Worm (Caenorhabditis elegans) whole organism, mixed stage, embryonic: ENCODE data around the gene F22H10.2.

Experiments
- M03D4.4 ChIP-seq: sonication (generic microtip); optimal IDR thresholded peaks from 2 replicates; lab custom pipeline; 2017; ENCODE audit warnings: mild to moderate bottlenecking, missing genetic modification characterization, missing compliant biosample characterization
- bed-3 ChIP-seq: fragments of 200-800 bp; sonication (Bioruptor generic); optimal IDR thresholded peaks from 3 replicates; lab custom pipeline; 2018; ENCODE audit warnings: mild to moderate bottlenecking, missing genetic modification characterization, moderate library complexity, missing compliant biosample characterization
- blmp-1 ChIP-seq: fragments of 150-350 bp; optimal IDR thresholded peaks from 2 replicates; lab custom pipeline; 2014; ENCODE audit warnings: missing biosample characterization, missing genetic modification characterization
- ceh-43 ChIP-seq: fragments of 200-800 bp; sonication (Bioruptor generic); optimal IDR thresholded peaks from 2 replicates; lab custom pipeline; 2018; ENCODE audit warnings: mild to moderate bottlenecking, missing genetic modification characterization, moderate library complexity, missing compliant biosample characterization
- ceh-83 ChIP-seq: fragments of 200-800 bp; sonication (Bioruptor generic); optimal IDR thresholded peaks from 2 replicates; lab custom pipeline; 2018; ENCODE audit warnings: mild to moderate bottlenecking, missing genetic modification characterization, missing compliant biosample characterization
- ces-1 ChIP-seq: fragments of 150-350 bp; optimal IDR thresholded peaks from 2 replicates; lab custom pipeline; 2014; ENCODE audit warnings: missing biosample characterization, missing genetic modification reagents, missing genetic modification characterization
- cnd-1 ChIP-seq: fragments of 200-800 bp; sonication (Bioruptor generic); optimal IDR thresholded peaks from 2 replicates; lab custom pipeline; 2018; ENCODE audit warnings: mild to moderate bottlenecking, missing genetic modification characterization, missing compliant biosample characterization
- drap-1 ChIP-seq: fragments of 200-800 bp; sonication (Bioruptor generic); optimal IDR thresholded peaks from 3 replicates; lab custom pipeline; 2018; ENCODE audit warnings: mild to moderate bottlenecking, missing genetic modification characterization, missing compliant biosample characterization
- elt-1 ChIP-seq: sonication (generic microtip); optimal IDR thresholded peaks from 2 replicates; lab custom pipeline; 2017; ENCODE audit warnings: missing genetic modification characterization, mild to moderate bottlenecking, missing compliant biosample characterization, antibody characterized with exemption, moderate library complexity, borderline replicate concordance; ENCODE audit not compliant: insufficient read depth
- elt-3 ChIP-seq: fragments of 150-350 bp; optimal IDR thresholded peaks from 2 replicates; lab custom pipeline; 2014; ENCODE audit warnings: missing biosample characterization, missing genetic modification characterization
- flh-1 ChIP-seq: fragments of 200-800 bp; sonication (Bioruptor generic); optimal IDR thresholded peaks from 2 replicates; lab custom pipeline; 2018; ENCODE audit warnings: mild to moderate bottlenecking, missing genetic modification characterization, moderate library complexity, missing compliant biosample characterization
- ham-2 ChIP-seq: fragments of 200-800 bp; sonication (Bioruptor generic); optimal IDR thresholded peaks from 2 replicates; lab custom pipeline; 2018; ENCODE audit warnings: mild to moderate bottlenecking, missing genetic modification characterization, missing compliant biosample characterization
- lin-13 ChIP-seq: fragments of 150-350 bp; optimal IDR thresholded peaks from 2 replicates; lab custom pipeline; 2014; ENCODE audit warnings: missing biosample characterization, missing genetic modification characterization
- lin-32 ChIP-seq: fragments of 200-800 bp; sonication (Bioruptor generic); optimal IDR thresholded peaks from 2 replicates; lab custom pipeline; 2018; ENCODE audit warnings: mild to moderate bottlenecking, missing genetic modification characterization, missing compliant biosample characterization
- mab-5 ChIP-seq: fragments of 150-350 bp; optimal IDR thresholded peaks from 2 replicates; lab custom pipeline; 2014; ENCODE audit warnings: missing biosample characterization, missing genetic modification characterization
- mep-1 ChIP-seq: fragments of 150-350 bp; optimal IDR thresholded peaks from 2 replicates; lab custom pipeline; 2017; ENCODE audit warnings: missing biosample characterization, missing genetic modification reagents, missing genetic modification characterization, inconsistent platforms
- mls-2 ChIP-seq: sonication (generic microtip); optimal IDR thresholded peaks from 2 replicates; lab custom pipeline; 2016; ENCODE audit warnings: mild to moderate bottlenecking, missing genetic modification characterization, moderate library complexity, missing compliant biosample characterization
- nhr-12 ChIP-seq: fragments of 150-350 bp; optimal IDR thresholded peaks from 2 replicates; lab custom pipeline; 2014; ENCODE audit warnings: missing biosample characterization, missing genetic modification characterization
- nhr-2 ChIP-seq: fragments of 150-350 bp; optimal IDR thresholded peaks from 2 replicates; lab custom pipeline; 2014; ENCODE audit warnings: missing biosample characterization, missing genetic modification characterization
- nhr-237 ChIP-seq: fragments of 150-350 bp; optimal IDR thresholded peaks from 2 replicates; lab custom pipeline; 2014; ENCODE audit warnings: missing biosample characterization, missing genetic modification characterization
- nhr-28 ChIP-seq: fragments of 150-350 bp; optimal IDR thresholded peaks from 2 replicates; lab custom pipeline; 2014; ENCODE audit warnings: missing biosample characterization, missing genetic modification characterization
- nhr-76 ChIP-seq: sonication (generic microtip); optimal IDR thresholded peaks from 2 replicates; lab custom pipeline; 2017; ENCODE audit warnings: missing biosample characterization, missing genetic modification characterization
- pha-4 ChIP-seq: fragments of 150-350 bp; optimal IDR thresholded peaks from 2 replicates; lab custom pipeline; 2018; ENCODE audit warnings: missing biosample characterization, missing genetic modification reagents, missing genetic modification characterization
- sem-2 ChIP-seq: fragments of 200-800 bp; sonication (Bioruptor generic); optimal IDR thresholded peaks from 2 replicates; lab custom pipeline; 2018; ENCODE audit warnings: mild to moderate bottlenecking, missing genetic modification characterization, missing compliant biosample characterization
- snpc-4 ChIP-seq: fragments of 150-350 bp; optimal IDR thresholded peaks from 2 replicates; lab custom pipeline; 2014; ENCODE audit warnings: missing biosample characterization, missing genetic modification characterization
- tbx-8 ChIP-seq: fragments of 200-800 bp; sonication (Bioruptor generic); optimal IDR thresholded peaks from 2 replicates; lab custom pipeline; 2018; ENCODE audit warnings: mild to moderate bottlenecking, missing genetic modification characterization, moderate library complexity, missing compliant biosample characterization
- unc-120 ChIP-seq: sonication (generic microtip); optimal IDR thresholded peaks from 2 replicates; lab custom pipeline; 2017; ENCODE audit warnings: missing genetic modification characterization, missing compliant biosample characterization; ENCODE audit not compliant: poor library complexity, severe bottlenecking
- unc-62 ChIP-seq: fragments of 150-350 bp; optimal IDR thresholded peaks from 2 replicates; lab custom pipeline; 2014; ENCODE audit warnings: missing biosample characterization, missing genetic modification reagents, missing genetic modification characterization
- ztf-11 ChIP-seq: fragments of 150-350 bp; optimal IDR thresholded peaks from 2 replicates; lab custom pipeline; 2014; ENCODE audit warnings: missing biosample characterization, missing genetic modification characterization

The F22H10.2 gene

ce11 chrX:16691045-16691444 is 11.7 kb downstream of the F22H10.2 start, which contains the start of gene F22H10.6:
F22H10.6 (minus strand) TSS chrX:16691336.
- TF ChIP-seq lin-32 (no peak), elt-3 (tag; lab: Kevin White, UChicago) (no peak), drap-1 (GFP tag; lab: Kevin White, UChicago) (no peak), ceh-43 (GFP tag; lab: Kevin White, UChicago) (no peak), nhr-76 (tag; lab: Kevin White, UChicago) (no peak), unc-120 (no peak), nhr-237 (tag; lab: Kevin White, UChicago) (no peak), unc-62 (no peak)

- TF ChIP-seq ces-1 (GFP tag; lab: Kevin White, UChicago) (no peak), snpc-4 (tag; lab: Kevin White, UChicago) (no peak), cnd-1 (tag; lab: Kevin White, UChicago) (no peak), lin-13 (tag; lab: Kevin White, UChicago) (no peak), sem-2 (GFP tag; lab: Kevin White, UChicago) (no peak), unc-62 (no peak)
- TF ChIP-seq, all 35 proteins: peak for 0
Measured at ce11 chrX:16695184-16695583, 15.8 kb downstream of the F22H10.2 start.

- TF ChIP-seq M03D4.4 (no peak), sem-2 (GFP tag; lab: Kevin White, UChicago) (no peak), drap-1 (GFP tag; lab: Kevin White, UChicago) (no peak), nhr-12 (tag; lab: Kevin White, UChicago) (no peak), ztf-11 (tag; lab: Kevin White, UChicago) (no peak), elt-3 (tag; lab: Kevin White, UChicago) (no peak), nhr-2 (no peak), nhr-237 (tag; lab: Kevin White, UChicago) (no peak), elt-1 (tag; lab: Kevin White, UChicago) (no peak), ceh-83 (GFP tag; lab: Kevin White, UChicago) (no peak), nhr-76 (tag; lab: Kevin White, UChicago) (no peak), lin-13 (tag; lab: Kevin White, UChicago) (no peak), flh-1 (no peak), ceh-43 (GFP tag; lab: Kevin White, UChicago) (no peak), mls-2 (tag; lab: Kevin White, UChicago) (no peak), unc-120 (no peak), bed-3 (GFP tag; lab: Kevin White, UChicago) (no peak)
Measured at ce11 chrX:16696822-16697221, 17.5 kb downstream of the F22H10.2 start.

ce11 chrX:16698074-16698473 is 18.7 kb downstream of the F22H10.2 start:
- TF ChIP-seq blmp-1 (tag; lab: Kevin White, UChicago), result no peak
- TF ChIP-seq ceh-43 (GFP tag; lab: Kevin White, UChicago), result no peak
- no peak for TF ChIP-seq lin-13 (tag; lab: Kevin White, UChicago)
- no peak for TF ChIP-seq ham-2
- no peak for TF ChIP-seq sem-2 (GFP tag; lab: Kevin White, UChicago)
- TF ChIP-seq tbx-8 (GFP tag; lab: Kevin White, UChicago), result no peak
- no peak for TF ChIP-seq M03D4.4
- no peak for TF ChIP-seq nhr-28 (tag; lab: Kevin White, UChicago)
- TF ChIP-seq nhr-237 (tag; lab: Kevin White, UChicago), result no peak
- no peak for TF ChIP-seq ztf-11 (tag; lab: Kevin White, UChicago)
- TF ChIP-seq mep-1 (tag; lab: Kevin White, UChicago), result no peak
- no peak for TF ChIP-seq mab-5 (tag; lab: Kevin White, UChicago)
- no peak for TF ChIP-seq bed-3 (GFP tag; lab: Kevin White, UChicago)
- no peak for TF ChIP-seq elt-1 (tag; lab: Kevin White, UChicago)
- no peak for TF ChIP-seq mls-2 (tag; lab: Kevin White, UChicago)
- no peak for TF ChIP-seq drap-1 (GFP tag; lab: Kevin White, UChicago)
- no peak for TF ChIP-seq cnd-1 (tag; lab: Kevin White, UChicago)
- no peak for TF ChIP-seq pha-4

- TF ChIP-seq ceh-43 (GFP tag; lab: Kevin White, UChicago) (no peak), nhr-2 (no peak), sem-2 (GFP tag; lab: Kevin White, UChicago) (no peak), unc-120 (no peak), drap-1 (GFP tag; lab: Kevin White, UChicago) (no peak), elt-3 (tag; lab: Kevin White, UChicago) (no peak), ztf-11 (tag; lab: Kevin White, UChicago) (no peak), ceh-83 (GFP tag; lab: Kevin White, UChicago) (no peak), mep-1 (tag; lab: Kevin White, UChicago) (no peak), ham-2 (no peak), pha-4 (no peak)
Measured at ce11 chrX:16702232-16702631, 22.9 kb downstream of the F22H10.2 start, which contains the start of gene F22H10.1. F22H10.1 (plus strand) TSS chrX:16702442.
